Worm (Caenorhabditis elegans) whole organism, early embryonic: ENCODE results near the gene T26H8.5.
"Not testable (repeated sequence)": the region's sequence is repeated elsewhere in the genome, so short reads cannot be mapped to it uniquely, and the experiment has no call there.

Source experiments
- B0310.2 ChIP-seq: sonication (generic microtip); optimal IDR thresholded peaks from 2 replicates; lab custom pipeline; 2016; ENCODE audit warnings: mild to moderate bottlenecking, missing genetic modification characterization, missing compliant biosample characterization
- ama-1 ChIP-seq: fragments of 150-350 bp; optimal IDR thresholded peaks from 2 replicates; lab custom pipeline; 2014
- hmg-4 ChIP-seq: fragments of 200-800 bp; sonication (Bioruptor generic); optimal IDR thresholded peaks from 2 replicates; lab custom pipeline; 2018; ENCODE audit warnings: mild to moderate bottlenecking, missing genetic modification characterization, missing compliant biosample characterization
- pes-1 ChIP-seq: fragments of 200-800 bp; sonication (Bioruptor generic); IDR thresholded peaks from 2 replicates; pipeline ENCODE4 v1.3.6; 2022; ENCODE audit warnings: missing genetic modification reagents, missing genetic modification characterization, missing compliant biosample characterization
- scrt-1 ChIP-seq: fragments of 200-800 bp; sonication (Bioruptor generic); IDR thresholded peaks from 2 replicates; pipeline ENCODE4 v1.3.6; 2022; ENCODE audit warnings: missing genetic modification characterization, missing compliant biosample characterization
- tbx-11 ChIP-seq: fragments of 200-800 bp; sonication (Bioruptor generic); IDR thresholded peaks from 2 replicates; pipeline ENCODE4 v1.3.6; 2022; ENCODE audit warnings: missing genetic modification characterization, missing compliant biosample characterization

- not testable (repeated sequence) for TF ChIP-seq hmg-4 (GFP tag; lab: Kevin White, UChicago); tbx-11 (GFP tag; lab: Robert Waterston, UW); scrt-1; ama-1 (lab: Kevin White, UChicago); B0310.2 (tag; lab: Kevin White, UChicago)
- TF ChIP-seq pes-1 (GFP tag; lab: Robert Waterston, UW), result peak; percentile 54; the same call in 1 of the 2 replicates
Observed at ce11 chrV:15295436-15295835, 10.0 kb downstream of the T26H8.5 start.
